Worm (Caenorhabditis elegans): Measurements from ENCODE around the gene bcas-2.

The bcas-2 gene

ce11 chrIII:6279453-6279852 lies 33.8 kb upstream of the bcas-2 start:
- no peak for TF ChIP-seq sea-1 (GFP tag; conservative IDR thresholded peaks at IDR 0.05)
- no peak for TF ChIP-seq ama-1 (optimal IDR thresholded peaks at IDR 0.05)
- TF ChIP-seq ceh-36 (tag; optimal IDR thresholded peaks at IDR 0.05), result no peak
- TF ChIP-seq tra-4 (tag; optimal IDR thresholded peaks at IDR 0.05), result no peak
- TF ChIP-seq B0310.2 (tag; optimal IDR thresholded peaks at IDR 0.05), result no peak
- TF ChIP-seq ets-7 (tag; optimal IDR thresholded peaks at IDR 0.05), result no peak
- TF ChIP-seq scrt-1 (GFP tag; IDR thresholded peaks at IDR 0.05), result no peak
- no peak for TF ChIP-seq flt-1 (GFP tag; IDR thresholded peaks at IDR 0.05)
- no peak for TF ChIP-seq hnd-1 (tag; optimal IDR thresholded peaks at IDR 0.05)
- TF ChIP-seq hmg-4 (GFP tag; optimal IDR thresholded peaks at IDR 0.05), result no peak
- no peak for TF ChIP-seq ceh-13 (GFP tag; optimal IDR thresholded peaks at IDR 0.05)
- no peak for TF ChIP-seq pes-1 (GFP tag; IDR thresholded peaks at IDR 0.05)
- no peak for TF ChIP-seq aly-1 (tag; optimal IDR thresholded peaks at IDR 0.05)
- no peak for TF ChIP-seq tbx-37 (GFP tag; conservative IDR thresholded peaks at IDR 0.05)
- no peak for TF ChIP-seq hmbx-1 (tag; optimal IDR thresholded peaks at IDR 0.05)

ce11 chrIII:6278301-6278827 lies 32.7 kb upstream of the bcas-2 start, which contains the start of gene C18F10.7:
Gene C18F10.7 (minus strand): TSS chrIII:6278351.
- no peak for TF ChIP-seq tra-4 (tag; optimal IDR thresholded peaks at IDR 0.05)

ce11 chrIII:6272868-6273267 lies 27.2 kb upstream of the bcas-2 start, which contains the start of gene C18F10.2:
Gene C18F10.2 (plus strand): TSS chrIII:6273168.
- TF ChIP-seq ama-1 (optimal IDR thresholded peaks at IDR 0.05) (no peak), tbx-37 (GFP tag; conservative IDR thresholded peaks at IDR 0.05) (no peak), tra-4 (tag; optimal IDR thresholded peaks at IDR 0.05) (no peak), hnd-1 (tag; optimal IDR thresholded peaks at IDR 0.05) (no peak), hmbx-1 (tag; optimal IDR thresholded peaks at IDR 0.05) (no peak), scrt-1 (GFP tag; IDR thresholded peaks at IDR 0.05) (no peak), ceh-13 (GFP tag; optimal IDR thresholded peaks at IDR 0.05) (no peak), B0310.2 (tag; optimal IDR thresholded peaks at IDR 0.05) (no peak), ceh-36 (tag; optimal IDR thresholded peaks at IDR 0.05) (no peak), tbx-11 (GFP tag; IDR thresholded peaks at IDR 0.05) (no peak), F13C5.2 (tag; optimal IDR thresholded peaks at IDR 0.05) (no peak), pes-1 (GFP tag; IDR thresholded peaks at IDR 0.05) (no peak), flt-1 (GFP tag; IDR thresholded peaks at IDR 0.05) (no peak), ets-7 (tag; optimal IDR thresholded peaks at IDR 0.05) (no peak), aly-1 (tag; optimal IDR thresholded peaks at IDR 0.05) (no peak), sea-1 (GFP tag; conservative IDR thresholded peaks at IDR 0.05) (no peak), hmg-4 (GFP tag; optimal IDR thresholded peaks at IDR 0.05) (no peak)

ce11 chrIII:6270277-6270676 lies 24.6 kb upstream of the bcas-2 start, which contains the start of gene srg-3:
Gene srg-3 (minus strand): TSS chrIII:6270377.
- TF ChIP-seq tra-4 (tag; optimal IDR thresholded peaks at IDR 0.05), result no peak
- TF ChIP-seq ama-1 (optimal IDR thresholded peaks at IDR 0.05), result no peak
- no peak for TF ChIP-seq ceh-13 (GFP tag; optimal IDR thresholded peaks at IDR 0.05)
- TF ChIP-seq tbx-11 (GFP tag; IDR thresholded peaks at IDR 0.05), result no peak
- TF ChIP-seq B0310.2 (tag; optimal IDR thresholded peaks at IDR 0.05), result no peak
- TF ChIP-seq scrt-1 (GFP tag; IDR thresholded peaks at IDR 0.05), result no peak
- no peak for TF ChIP-seq hmbx-1 (tag; optimal IDR thresholded peaks at IDR 0.05)
- no peak for TF ChIP-seq aly-1 (tag; optimal IDR thresholded peaks at IDR 0.05)
- TF ChIP-seq ets-7 (tag; optimal IDR thresholded peaks at IDR 0.05), result no peak
- no peak for TF ChIP-seq ceh-36 (tag; optimal IDR thresholded peaks at IDR 0.05)
- TF ChIP-seq flt-1 (GFP tag; IDR thresholded peaks at IDR 0.05), result no peak

ce11 chrIII:6268061-6268460 lies 22.4 kb upstream of the bcas-2 start, which contains the start of gene srg-7:
Gene srg-7 (minus strand): TSS chrIII:6268161.
- TF ChIP-seq ets-7 (tag; optimal IDR thresholded peaks at IDR 0.05) (no peak), hmg-4 (GFP tag; optimal IDR thresholded peaks at IDR 0.05) (no peak), pes-1 (GFP tag; IDR thresholded peaks at IDR 0.05) (no peak), B0310.2 (tag; optimal IDR thresholded peaks at IDR 0.05) (no peak), flt-1 (GFP tag; IDR thresholded peaks at IDR 0.05) (no peak), hnd-1 (tag; optimal IDR thresholded peaks at IDR 0.05) (no peak), ceh-36 (tag; optimal IDR thresholded peaks at IDR 0.05) (no peak), ama-1 (optimal IDR thresholded peaks at IDR 0.05) (no peak), tbx-37 (GFP tag; conservative IDR thresholded peaks at IDR 0.05) (no peak), scrt-1 (GFP tag; IDR thresholded peaks at IDR 0.05) (no peak), ceh-13 (GFP tag; optimal IDR thresholded peaks at IDR 0.05) (no peak), aly-1 (tag; optimal IDR thresholded peaks at IDR 0.05) (no peak), tbx-11 (GFP tag; IDR thresholded peaks at IDR 0.05) (no peak), hmbx-1 (tag; optimal IDR thresholded peaks at IDR 0.05) (no peak)

ce11 chrIII:6265911-6266310 lies 20.3 kb upstream of the bcas-2 start, which contains the start of gene srg-6:
Gene srg-6 (minus strand): TSS chrIII:6266011.
- TF ChIP-seq hmg-4 (GFP tag; optimal IDR thresholded peaks at IDR 0.05) (no peak), B0310.2 (tag; optimal IDR thresholded peaks at IDR 0.05) (no peak), ceh-36 (tag; optimal IDR thresholded peaks at IDR 0.05) (no peak), hmbx-1 (tag; optimal IDR thresholded peaks at IDR 0.05) (no peak), ceh-13 (GFP tag; optimal IDR thresholded peaks at IDR 0.05) (no peak), aly-1 (tag; optimal IDR thresholded peaks at IDR 0.05) (no peak), ets-7 (tag; optimal IDR thresholded peaks at IDR 0.05) (no peak), F13C5.2 (tag; optimal IDR thresholded peaks at IDR 0.05) (no peak), hnd-1 (tag; optimal IDR thresholded peaks at IDR 0.05) (no peak), pes-1 (GFP tag; IDR thresholded peaks at IDR 0.05) (no peak)

- no peak for TF ChIP-seq scrt-1 (GFP tag; IDR thresholded peaks at IDR 0.05)
- no peak for TF ChIP-seq sea-1 (GFP tag; conservative IDR thresholded peaks at IDR 0.05)
- TF ChIP-seq hmbx-1 (tag; optimal IDR thresholded peaks at IDR 0.05), result no peak
- no peak for TF ChIP-seq B0310.2 (tag; optimal IDR thresholded peaks at IDR 0.05)
- TF ChIP-seq ceh-13 (GFP tag; optimal IDR thresholded peaks at IDR 0.05), result no peak
- no peak for TF ChIP-seq tra-4 (tag; optimal IDR thresholded peaks at IDR 0.05)
- no peak for TF ChIP-seq ets-7 (tag; optimal IDR thresholded peaks at IDR 0.05)
These were observed 18.8 kb upstream of the bcas-2 start, which contains the start of gene srg-5 for ce11 chrIII:6264447-6264846. Gene srg-5 (minus strand): TSS chrIII:6264547.
